Worm (Caenorhabditis elegans) whole organism, young adult: ENCODE data around the gene Y41D4A.4.
A peak's percentile ranks its signal among the peaks of the same experiment; 100 is the strongest.

Experiments used
- B0261.1 ChIP-seq: sonication (generic microtip); optimal IDR thresholded peaks from 2 replicates; lab custom pipeline; 2016; ENCODE audit warnings: mild to moderate bottlenecking, missing genetic modification characterization, moderate library complexity, missing compliant biosample characterization
- B0336.3 ChIP-seq: fragments of 200-800 bp; sonication (Bioruptor generic); IDR thresholded peaks from 2 replicates; pipeline ENCODE4 v1.3.6; 2022; ENCODE audit warnings: missing genetic modification characterization, missing compliant biosample characterization
- F22D6.2 ChIP-seq: sonication (generic microtip); optimal IDR thresholded peaks from 2 replicates; lab custom pipeline; 2016; ENCODE audit warnings: mild to moderate bottlenecking, missing genetic modification characterization, missing compliant biosample characterization
- K11D2.4 ChIP-seq: fragments of 200-800 bp; sonication (Bioruptor generic); IDR thresholded peaks from 2 replicates; pipeline ENCODE4 v1.3.6; 2022; ENCODE audit warnings: missing genetic modification reagents, missing genetic modification characterization, missing compliant biosample characterization
- K12H6.12 ChIP-seq: fragments of 200-800 bp; sonication (Bioruptor generic); optimal IDR thresholded peaks from 2 replicates; lab custom pipeline; 2018; ENCODE audit warnings: mild to moderate bottlenecking, missing genetic modification characterization, missing compliant biosample characterization
- T26A5.8 ChIP-seq: sonication (generic microtip); optimal IDR thresholded peaks from 2 replicates; lab custom pipeline; 2016; ENCODE audit warnings: missing genetic modification characterization, missing compliant biosample characterization
- Y67H2A.10 ChIP-seq: fragments of 200-800 bp; sonication (Bioruptor generic); conservative IDR thresholded peaks from 2 replicates; pipeline ENCODE4 v1.3.6; 2022; ENCODE audit warnings: missing genetic modification reagents, missing genetic modification characterization, missing compliant biosample characterization
- Y79H2A.3 ChIP-seq: fragments of 200-800 bp; sonication (Bioruptor generic); conservative IDR thresholded peaks from 2 replicates; pipeline ENCODE4 v1.3.6; 2022; ENCODE audit warnings: missing genetic modification reagents, missing genetic modification characterization, missing compliant biosample characterization
- Y95B8A.8 ChIP-seq: fragments of 200-800 bp; sonication (Bioruptor generic); IDR thresholded peaks from 2 replicates; pipeline ENCODE4 v1.3.6; 2022; ENCODE audit warnings: missing genetic modification reagents, missing genetic modification characterization, missing compliant biosample characterization
- ZK185.1 ChIP-seq: sonication (generic microtip); optimal IDR thresholded peaks from 2 replicates; lab custom pipeline; 2016; ENCODE audit warnings: mild to moderate bottlenecking, missing genetic modification characterization, missing compliant biosample characterization; ENCODE audit not compliant: poor library complexity, severe bottlenecking
- ama-1 ChIP-seq, 3 experiments: fragments of 150-350 bp in 1 of 3; sonication (generic microtip) in 2 of 3; optimal IDR thresholded peaks; 2 replicates each; lab custom pipeline; 2014 to 2018; ENCODE audit warnings: missing biosample characterization in 2 of 3, missing genetic modification characterization in 2 of 3, missing genetic modification reagents in 2 of 3
- athp-1 ChIP-seq: sonication (generic microtip); optimal IDR thresholded peaks from 2 replicates; lab custom pipeline; 2017; ENCODE audit warnings: mild to moderate bottlenecking, missing genetic modification characterization, missing compliant biosample characterization
- attf-5 ChIP-seq: fragments of 200-800 bp; sonication (Bioruptor generic); optimal IDR thresholded peaks from 2 replicates; lab custom pipeline; 2018; ENCODE audit warnings: mild to moderate bottlenecking, missing genetic modification characterization, missing compliant biosample characterization
- attf-6 ChIP-seq: fragments of 200-800 bp; sonication (Bioruptor generic); IDR thresholded peaks from 2 replicates; pipeline ENCODE4 v1.3.6; 2022; ENCODE audit warnings: missing genetic modification reagents, missing genetic modification characterization, missing compliant biosample characterization
- cebp-1 ChIP-seq, 2 experiments: fragments of 200-800 bp in 1 of 2; sonication (Bioruptor generic) in 1 of 2; sonication (generic microtip) in 1 of 2; IDR thresholded peaks in 1 of 2; optimal IDR thresholded peaks in 1 of 2; 2 replicates each; pipeline versions ENCODE4 v1.3.6 to Lab custom; 2017 to 2022; ENCODE audit warnings: missing compliant biosample characterization in 2 of 2, missing genetic modification characterization in 2 of 2, mild to moderate bottlenecking in 1 of 2, missing genetic modification reagents in 1 of 2, moderate library complexity in 1 of 2
- ceh-27 ChIP-seq: fragments of 200-800 bp; sonication (Bioruptor generic); optimal IDR thresholded peaks from 2 replicates; lab custom pipeline; 2018; ENCODE audit warnings: mild to moderate bottlenecking, missing genetic modification characterization, moderate library complexity, missing compliant biosample characterization
- ceh-40 ChIP-seq: fragments of 200-800 bp; sonication (Bioruptor generic); IDR thresholded peaks from 2 replicates; pipeline ENCODE4 v1.3.6; 2022; ENCODE audit warnings: missing genetic modification characterization, missing compliant biosample characterization
- ceh-58 ChIP-seq: fragments of 200-800 bp; sonication (Bioruptor generic); IDR thresholded peaks from 2 replicates; pipeline ENCODE4 v1.3.6; 2022; ENCODE audit warnings: missing genetic modification characterization, missing compliant biosample characterization
- die-1 ChIP-seq: sonication (generic microtip); optimal IDR thresholded peaks from 2 replicates; lab custom pipeline; 2016; ENCODE audit warnings: missing genotype, mild to moderate bottlenecking, missing genetic modification characterization, missing compliant biosample characterization
- dox-1 ChIP-seq: fragments of 200-800 bp; sonication (Bioruptor generic); IDR thresholded peaks from 2 replicates; pipeline ENCODE4 v1.3.6; 2022; ENCODE audit warnings: missing genetic modification reagents, missing genetic modification characterization, missing compliant biosample characterization
- dpl-1 ChIP-seq: fragments of 150-350 bp; optimal IDR thresholded peaks from 2 replicates; lab custom pipeline; 2014; ENCODE audit warnings: missing biosample characterization, missing genetic modification reagents, missing genetic modification characterization
- efl-1 ChIP-seq: fragments of 150-350 bp; optimal IDR thresholded peaks from 2 replicates; lab custom pipeline; 2014; ENCODE audit warnings: missing biosample characterization, missing genetic modification reagents, missing genetic modification characterization
- egl-44 ChIP-seq: fragments of 200-800 bp; sonication (Bioruptor generic); IDR thresholded peaks from 2 replicates; pipeline ENCODE4 v1.3.6; 2022; ENCODE audit warnings: missing genetic modification reagents, missing genetic modification characterization, missing compliant biosample characterization
- egrh-3 ChIP-seq: fragments of 200-800 bp; sonication (Bioruptor generic); IDR thresholded peaks from 2 replicates; pipeline ENCODE4 v1.3.6; 2022; ENCODE audit warnings: missing genetic modification reagents, missing genetic modification characterization, missing compliant biosample characterization
- ekl-4 ChIP-seq: fragments of 200-800 bp; sonication (Bioruptor generic); IDR thresholded peaks from 2 replicates; pipeline ENCODE4 v1.3.6; 2022; ENCODE audit warnings: missing genetic modification reagents, missing genetic modification characterization, missing compliant biosample characterization
- fkh-3 ChIP-seq: sonication (generic microtip); optimal IDR thresholded peaks from 2 replicates; lab custom pipeline; 2016; ENCODE audit warnings: mild to moderate bottlenecking, missing genetic modification characterization, missing compliant biosample characterization
- gei-17 ChIP-seq: fragments of 200-800 bp; sonication (Bioruptor generic); optimal IDR thresholded peaks from 2 replicates; lab custom pipeline; 2018; ENCODE audit warnings: mild to moderate bottlenecking, missing genetic modification characterization, missing compliant biosample characterization
- hlh-26 ChIP-seq: fragments of 200-800 bp; sonication (Bioruptor generic); conservative IDR thresholded peaks from 2 replicates; pipeline ENCODE4 v1.3.6; 2022; ENCODE audit warnings: missing genetic modification reagents, missing genetic modification characterization, missing compliant biosample characterization
- let-607 ChIP-seq, 2 experiments: fragments of 200-800 bp in 1 of 2; sonication (Bioruptor generic) in 1 of 2; sonication (generic microtip) in 1 of 2; optimal IDR thresholded peaks; 2 replicates each; lab custom pipeline; 2016 to 2018; ENCODE audit warnings: mild to moderate bottlenecking in 2 of 2, missing compliant biosample characterization in 2 of 2, missing genetic modification characterization in 2 of 2, moderate library complexity in 2 of 2, missing genotype in 1 of 2
- lsl-1 ChIP-seq: fragments of 200-800 bp; sonication (Bioruptor generic); optimal IDR thresholded peaks from 2 replicates; lab custom pipeline; 2018; ENCODE audit warnings: mild to moderate bottlenecking, missing genetic modification characterization, moderate library complexity, missing compliant biosample characterization
- madf-10 ChIP-seq: sonication (generic microtip); optimal IDR thresholded peaks from 2 replicates; lab custom pipeline; 2016; ENCODE audit warnings: mild to moderate bottlenecking, missing genetic modification characterization, missing compliant biosample characterization
- madf-3 ChIP-seq: fragments of 200-800 bp; sonication (Bioruptor generic); IDR thresholded peaks from 2 replicates; pipeline ENCODE4 v1.3.6; 2022; ENCODE audit warnings: missing genetic modification reagents, missing genetic modification characterization, missing compliant biosample characterization
- mxl-1 ChIP-seq: sonication (generic microtip); optimal IDR thresholded peaks from 2 replicates; lab custom pipeline; 2016; ENCODE audit warnings: missing genetic modification characterization, missing compliant biosample characterization
- nfyb-1 ChIP-seq: fragments of 200-800 bp; sonication (Bioruptor generic); IDR thresholded peaks from 2 replicates; pipeline ENCODE4 v1.3.6; 2022; ENCODE audit warnings: missing genetic modification reagents, missing genetic modification characterization, missing compliant biosample characterization
- nhr-120 ChIP-seq: fragments of 200-800 bp; sonication (Bioruptor generic); IDR thresholded peaks from 2 replicates; pipeline ENCODE4 v1.3.6; 2022; ENCODE audit warnings: missing genetic modification characterization, missing compliant biosample characterization
- rcor-1 ChIP-seq: fragments of 200-800 bp; sonication (Bioruptor generic); IDR thresholded peaks from 2 replicates; pipeline ENCODE4 v1.3.6; 2022; ENCODE audit warnings: missing genetic modification reagents, missing genetic modification characterization, missing compliant biosample characterization
- sea-2 ChIP-seq: fragments of 200-800 bp; sonication (Bioruptor generic); IDR thresholded peaks from 2 replicates; pipeline ENCODE4 v1.3.6; 2022; ENCODE audit warnings: missing genetic modification characterization, missing compliant biosample characterization
- snpc-1.1 ChIP-seq: sonication (generic microtip); optimal IDR thresholded peaks from 2 replicates; lab custom pipeline; 2017; ENCODE audit warnings: missing genetic modification characterization, mild to moderate bottlenecking, missing compliant biosample characterization, antibody characterized with exemption, moderate library complexity, missing genotype, missing genetic modification reagents; ENCODE audit not compliant: insufficient read depth
- snpc-4 ChIP-seq, 5 experiments: fragments of 150-350 bp in 1 of 5; sonication (generic microtip) in 4 of 5; optimal IDR thresholded peaks; 2 replicates each; lab custom pipeline; 2014 to 2018; ENCODE audit warnings: missing genetic modification characterization in 5 of 5, missing biosample characterization in 3 of 5, antibody characterized with exemption in 2 of 5, mild to moderate bottlenecking in 2 of 5, missing compliant biosample characterization in 2 of 5, missing genotype in 2 of 5, moderate library complexity in 2 of 5, missing genetic modification reagents in 1 of 5
- zfh-2 ChIP-seq: fragments of 200-800 bp; sonication (Bioruptor generic); conservative IDR thresholded peaks from 2 replicates; pipeline ENCODE4 v1.3.6; 2022; ENCODE audit warnings: missing genetic modification reagents, missing genetic modification characterization, missing compliant biosample characterization
- zim-3 ChIP-seq: sonication (generic microtip); optimal IDR thresholded peaks from 2 replicates; lab custom pipeline; 2017; ENCODE audit warnings: mild to moderate bottlenecking, missing genetic modification characterization, moderate library complexity, missing compliant biosample characterization
- ztf-26 ChIP-seq: sonication (generic microtip); optimal IDR thresholded peaks from 2 replicates; lab custom pipeline; 2017; ENCODE audit warnings: missing genetic modification characterization, missing compliant biosample characterization
- ztf-6 ChIP-seq: fragments of 200-800 bp; sonication (Bioruptor generic); IDR thresholded peaks from 2 replicates; pipeline ENCODE4 v1.3.6; 2022; ENCODE audit warnings: missing genetic modification reagents, missing genetic modification characterization, missing compliant biosample characterization

Y41D4A.4 gene

ce11 chrIV:1708426-1708826, 37.4 kb upstream of the Y41D4A.4 start (continued):
- TF ChIP-seq die-1 (tag; lab: Kevin White, UChicago) (peak; percentile 34), Y95B8A.8 (GFP tag; lab: Robert Waterston, UW) (peak; percentile 61; the same call in 1 of the 2 replicates)
- TF ChIP-seq, all 124 proteins: peak for 37

DNA sequence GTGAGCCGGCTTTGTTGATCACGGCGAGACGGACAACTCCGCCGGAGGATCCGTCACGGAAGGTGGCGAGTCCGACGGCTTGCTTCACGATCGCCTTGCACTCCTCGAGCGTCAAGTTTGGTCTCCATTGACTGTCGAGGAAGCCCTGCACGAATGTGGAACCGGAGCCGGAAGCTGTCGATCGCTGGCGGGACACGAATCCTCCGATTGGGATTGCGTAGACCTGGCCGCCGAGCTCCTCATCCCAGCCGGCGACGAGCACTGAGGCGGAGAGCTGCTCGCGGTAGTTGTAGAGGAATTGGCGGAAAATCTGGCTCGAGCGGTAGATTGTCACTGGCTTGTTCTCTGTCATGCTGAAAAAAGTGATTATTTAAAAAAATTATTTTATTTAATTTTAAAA, 36.8 kb upstream of the Y41D4A.4 start:
- TF ChIP-seq Y67H2A.10 (GFP tag; lab: Robert Waterston, UW) = no peak
- TF ChIP-seq B0336.3 = no peak
- no peak for TF ChIP-seq ceh-27
- peak; percentile 82; the same call in 1 of the 2 replicates for TF ChIP-seq egrh-3 (GFP tag; lab: Robert Waterston, UW)
- TF ChIP-seq zfh-2 (GFP tag; lab: Robert Waterston, UW) = peak; percentile 85
- no peak for TF ChIP-seq snpc-1.1 (tag; lab: Kevin White, UChicago)
- TF ChIP-seq sea-2 (GFP tag; lab: Robert Waterston, UW) = no peak
- TF ChIP-seq K12H6.12 (tag; lab: Kevin White, UChicago) = no peak
- TF ChIP-seq Y79H2A.3 = no peak
- no peak for TF ChIP-seq athp-1 (tag; lab: Kevin White, UChicago)
- TF ChIP-seq lsl-1 (GFP tag; lab: Kevin White, UChicago) = no peak

DNA sequence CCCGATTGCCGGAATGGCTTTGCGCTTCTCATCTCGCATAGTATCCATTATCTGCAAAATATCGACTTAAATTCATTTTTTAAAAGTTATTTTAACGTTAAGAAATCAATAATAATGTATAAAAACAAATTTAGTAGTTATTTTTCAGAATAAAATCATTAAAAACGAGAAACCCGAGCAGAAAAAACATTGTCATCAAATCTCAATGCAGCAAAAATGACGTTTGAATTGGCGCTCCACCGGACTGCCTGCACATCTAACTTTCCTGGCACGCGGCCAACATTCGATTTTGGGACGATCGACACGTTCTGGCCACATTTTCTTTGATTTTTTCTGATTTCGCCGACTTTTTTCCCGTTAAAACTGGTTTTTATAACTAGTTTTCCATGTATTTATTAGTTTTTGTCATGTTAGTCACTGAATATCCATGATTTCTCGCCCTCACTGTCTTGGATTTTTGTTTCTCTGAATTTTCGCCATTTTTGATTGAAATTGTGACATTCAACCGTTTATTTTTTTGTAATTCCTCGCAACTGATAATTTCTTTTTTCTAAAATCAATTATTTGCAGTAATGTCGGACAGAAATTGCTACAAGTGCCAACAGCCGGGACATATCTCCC, 36.0 kb upstream of the Y41D4A.4 start, which contains the start of the genes pbs-1 and K08D12.3:
TSS of gene pbs-1 (minus strand) at position 51 of the 621 bp plus-strand sequence.
TSS of gene K08D12.3 (plus strand) at position 571 of the 621 bp plus-strand sequence.
- no peak for TF ChIP-seq T26A5.8 (tag; lab: Kevin White, UChicago)
- no peak for TF ChIP-seq ceh-40 (GFP tag; lab: Robert Waterston, UW)
- no peak for TF ChIP-seq mxl-1 (tag; lab: Kevin White, UChicago)
- no peak for TF ChIP-seq fkh-3 (tag; lab: Kevin White, UChicago)
- TF ChIP-seq dox-1 (GFP tag; lab: Robert Waterston, UW) = 0 out of 2 replicates have a peak, but pooled peaks have one; percentile 29
- TF ChIP-seq dpl-1 (GFP tag; lab: Kevin White, UChicago) = peak; percentile 71
- peak; percentile 31; the same call in 1 of the 2 replicates for TF ChIP-seq madf-3
- TF ChIP-seq F22D6.2 = no peak
- no peak for TF ChIP-seq ceh-58
- no peak for TF ChIP-seq hlh-26 (GFP tag; lab: Robert Waterston, UW)
- no peak for TF ChIP-seq zim-3 (tag; lab: Kevin White, UChicago)
- peak; percentile 61 for TF ChIP-seq nfyb-1
- TF ChIP-seq rcor-1 (GFP tag; lab: Robert Waterston, UW) = peak; percentile 37; the same call in 1 of the 2 replicates
- no peak for TF ChIP-seq ama-1 (optimal IDR thresholded peaks at IDR 0.05; lab: Kevin White, UChicago)
- TF ChIP-seq ama-1 (GFP tag; optimal IDR thresholded peaks at IDR 0.05; lab: Kevin White, UChicago) = no peak
- peak; percentile 51; the same call in 1 of the 2 replicates for TF ChIP-seq K11D2.4
- no peak for TF ChIP-seq B0261.1
- TF ChIP-seq let-607 (tag; optimal IDR thresholded peaks at IDR 0.05; lab: Kevin White, UChicago) = peak in 1 of 2 experiments; percentile 50
- peak; percentile 14 for TF ChIP-seq ZK185.1 (tag; lab: Kevin White, UChicago)
- no peak for TF ChIP-seq madf-10 (tag; lab: Kevin White, UChicago)
- no peak for TF ChIP-seq nhr-120 (GFP tag; lab: Robert Waterston, UW)
- peak; percentile 16 for TF ChIP-seq attf-5 (GFP tag; lab: Kevin White, UChicago)
- TF ChIP-seq K12H6.12 (tag; lab: Kevin White, UChicago) = peak; percentile 29
- no peak for TF ChIP-seq gei-17 (GFP tag; lab: Kevin White, UChicago)
- peak; percentile 42 for TF ChIP-seq ztf-26 (tag; lab: Kevin White, UChicago)
- peak; percentile 62 for TF ChIP-seq efl-1 (GFP tag; lab: Kevin White, UChicago)
- TF ChIP-seq cebp-1 (GFP tag; IDR thresholded peaks at IDR 0.05; lab: Robert Waterston, UW) = no peak
- TF ChIP-seq cebp-1 (tag; optimal IDR thresholded peaks at IDR 0.05; lab: Kevin White, UChicago) = peak; percentile 63
- peak; percentile 53 for TF ChIP-seq ekl-4 (GFP tag; lab: Robert Waterston, UW)
- TF ChIP-seq attf-6 (GFP tag; lab: Robert Waterston, UW) = no peak
- no peak for TF ChIP-seq ztf-6 (GFP tag; lab: Robert Waterston, UW)
- no peak for TF ChIP-seq egl-44 (GFP tag; lab: Robert Waterston, UW)
- TF ChIP-seq snpc-4 (GFP tag; optimal IDR thresholded peaks at IDR 0.05; lab: Kevin White, UChicago) = no peak
- TF ChIP-seq snpc-4 (tag; optimal IDR thresholded peaks at IDR 0.05; lab: Kevin White, UChicago) = peak; percentile 20 to 69 (median 38)
- peak; percentile 17 for TF ChIP-seq snpc-1.1 (tag; lab: Kevin White, UChicago)
